Worm (Caenorhabditis elegans): Measurements from ENCODE around the gene M05D6.1.

DNA sequence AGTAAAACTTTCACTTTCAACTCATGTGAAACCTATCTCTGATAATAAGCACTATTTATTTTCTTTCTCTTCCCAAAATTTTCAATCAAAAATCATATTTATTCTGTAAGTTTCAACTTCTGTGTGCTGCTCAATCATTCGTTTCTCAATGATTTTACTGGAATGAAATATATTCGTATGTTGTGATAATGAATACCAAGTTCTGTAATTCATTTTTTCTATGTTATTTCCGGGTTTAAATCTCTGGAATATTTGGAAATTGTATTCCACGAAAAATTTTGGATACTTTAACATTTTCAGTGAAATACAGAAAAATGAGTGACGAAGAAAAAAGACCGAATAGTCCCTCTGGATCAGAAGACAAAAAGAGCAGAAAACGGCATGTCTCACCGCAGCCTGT, 7.4 kb downstream of the M05D6.1 start, which contains the start of gene M05D6.2:
- TF ChIP-seq dao-5 (tag; optimal IDR thresholded peaks at IDR 0.05) (no peak), W03F9.2 (tag; optimal IDR thresholded peaks at IDR 0.05) (no peak)
